Worm (Caenorhabditis elegans) whole organism, young adult: ENCODE data around the gene rps-12.

Source experiments
- C06A6.2 ChIP-seq: fragments of 200-800 bp; sonication (Bioruptor generic); conservative IDR thresholded peaks from 2 replicates; pipeline ENCODE4 v1.3.6; 2022; ENCODE audit warnings: missing genetic modification characterization, missing compliant biosample characterization
- C17E4.6 ChIP-seq: fragments of 200-800 bp; sonication (Bioruptor generic); IDR thresholded peaks from 2 replicates; pipeline ENCODE4 v1.3.6; 2022; ENCODE audit warnings: missing genetic modification reagents, missing genetic modification characterization, missing compliant biosample characterization
- D2030.7 ChIP-seq: fragments of 200-800 bp; sonication (Bioruptor generic); IDR thresholded peaks from 2 replicates; pipeline ENCODE4 v1.3.6; 2022; ENCODE audit warnings: missing genetic modification reagents, missing genetic modification characterization, missing compliant biosample characterization
- F10E7.11 ChIP-seq: sonication (generic microtip); optimal IDR thresholded peaks from 2 replicates; lab custom pipeline; 2017; ENCODE audit warnings: mild to moderate bottlenecking, missing genetic modification characterization, moderate library complexity, missing compliant biosample characterization
- F55B11.4 ChIP-seq: sonication (generic microtip); optimal IDR thresholded peaks from 2 replicates; lab custom pipeline; 2016; ENCODE audit warnings: missing compliant biosample characterization, missing genetic modification characterization, borderline replicate concordance; ENCODE audit not compliant: insufficient read depth
- F57A8.1 ChIP-seq: fragments of 200-800 bp; sonication (Bioruptor generic); optimal IDR thresholded peaks from 2 replicates; lab custom pipeline; 2018; ENCODE audit warnings: mild to moderate bottlenecking, missing genetic modification characterization, moderate library complexity, missing compliant biosample characterization
- T07F8.4 ChIP-seq: sonication (generic microtip); optimal IDR thresholded peaks from 2 replicates; lab custom pipeline; 2016; ENCODE audit warnings: mild to moderate bottlenecking, missing genetic modification characterization, moderate library complexity, missing compliant biosample characterization
- Y53G8AR.9 ChIP-seq: fragments of 200-800 bp; sonication (Bioruptor generic); conservative IDR thresholded peaks from 2 replicates; pipeline ENCODE4 v1.3.6; 2022; ENCODE audit warnings: missing genetic modification reagents, missing genetic modification characterization, missing compliant biosample characterization
- Y95B8A.8 ChIP-seq: fragments of 200-800 bp; sonication (Bioruptor generic); IDR thresholded peaks from 2 replicates; pipeline ENCODE4 v1.3.6; 2022; ENCODE audit warnings: missing genetic modification reagents, missing genetic modification characterization, missing compliant biosample characterization
- akir-1 ChIP-seq: fragments of 200-800 bp; sonication (Bioruptor generic); optimal IDR thresholded peaks from 2 replicates; lab custom pipeline; 2018; ENCODE audit warnings: mild to moderate bottlenecking, missing genetic modification characterization, moderate library complexity, missing compliant biosample characterization
- atf-7 ChIP-seq: sonication (generic microtip); optimal IDR thresholded peaks from 2 replicates; lab custom pipeline; 2017; ENCODE audit warnings: mild to moderate bottlenecking, missing genetic modification characterization, missing compliant biosample characterization
- athp-1 ChIP-seq: sonication (generic microtip); optimal IDR thresholded peaks from 2 replicates; lab custom pipeline; 2017; ENCODE audit warnings: mild to moderate bottlenecking, missing genetic modification characterization, missing compliant biosample characterization
- bed-1 ChIP-seq: fragments of 200-800 bp; sonication (Bioruptor generic); IDR thresholded peaks from 2 replicates; pipeline ENCODE4 v1.3.6; 2022; ENCODE audit warnings: missing genetic modification reagents, missing genetic modification characterization, missing compliant biosample characterization
- cebp-1 ChIP-seq, 2 experiments: fragments of 200-800 bp in 1 of 2; sonication (Bioruptor generic) in 1 of 2; sonication (generic microtip) in 1 of 2; IDR thresholded peaks in 1 of 2; optimal IDR thresholded peaks in 1 of 2; 2 replicates each; pipeline versions ENCODE4 v1.3.6 to Lab custom; 2017 to 2022; ENCODE audit warnings: missing compliant biosample characterization in 2 of 2, missing genetic modification characterization in 2 of 2, mild to moderate bottlenecking in 1 of 2, missing genetic modification reagents in 1 of 2, moderate library complexity in 1 of 2
- chd-7 ChIP-seq: sonication (generic microtip); optimal IDR thresholded peaks from 2 replicates; lab custom pipeline; 2016; ENCODE audit warnings: mild to moderate bottlenecking, missing genetic modification characterization, moderate library complexity, missing compliant biosample characterization
- die-1 ChIP-seq: sonication (generic microtip); optimal IDR thresholded peaks from 2 replicates; lab custom pipeline; 2016; ENCODE audit warnings: missing genotype, mild to moderate bottlenecking, missing genetic modification characterization, missing compliant biosample characterization
- gei-17 ChIP-seq: fragments of 200-800 bp; sonication (Bioruptor generic); optimal IDR thresholded peaks from 2 replicates; lab custom pipeline; 2018; ENCODE audit warnings: mild to moderate bottlenecking, missing genetic modification characterization, missing compliant biosample characterization
- him-1 ChIP-seq: sonication (generic microtip); optimal IDR thresholded peaks from 2 replicates; lab custom pipeline; 2016; ENCODE audit warnings: missing genotype, missing genetic modification reagents, missing genetic modification characterization, missing compliant biosample characterization
- hlh-12 ChIP-seq: sonication (generic microtip); optimal IDR thresholded peaks from 2 replicates; lab custom pipeline; 2016; ENCODE audit warnings: missing genetic modification characterization, missing compliant biosample characterization
- hmg-20 ChIP-seq: fragments of 200-800 bp; sonication (Bioruptor generic); IDR thresholded peaks from 2 replicates; pipeline ENCODE4 v1.3.6; 2022; ENCODE audit warnings: missing genetic modification reagents, missing genetic modification characterization, missing compliant biosample characterization
- let-607 ChIP-seq, 2 experiments: fragments of 200-800 bp in 1 of 2; sonication (Bioruptor generic) in 1 of 2; sonication (generic microtip) in 1 of 2; optimal IDR thresholded peaks; 2 replicates each; lab custom pipeline; 2016 to 2018; ENCODE audit warnings: mild to moderate bottlenecking in 2 of 2, missing compliant biosample characterization in 2 of 2, missing genetic modification characterization in 2 of 2, moderate library complexity in 2 of 2, missing genotype in 1 of 2
- lin-26 ChIP-seq: fragments of 200-800 bp; sonication (Bioruptor generic); IDR thresholded peaks from 2 replicates; pipeline ENCODE4 v1.3.6; 2022; ENCODE audit warnings: missing genetic modification reagents, missing genetic modification characterization, missing compliant biosample characterization
- lsl-1 ChIP-seq: fragments of 200-800 bp; sonication (Bioruptor generic); optimal IDR thresholded peaks from 2 replicates; lab custom pipeline; 2018; ENCODE audit warnings: mild to moderate bottlenecking, missing genetic modification characterization, moderate library complexity, missing compliant biosample characterization
- madf-3 ChIP-seq: fragments of 200-800 bp; sonication (Bioruptor generic); IDR thresholded peaks from 2 replicates; pipeline ENCODE4 v1.3.6; 2022; ENCODE audit warnings: missing genetic modification reagents, missing genetic modification characterization, missing compliant biosample characterization
- madf-8 ChIP-seq: fragments of 200-800 bp; sonication (Bioruptor generic); conservative IDR thresholded peaks from 2 replicates; pipeline ENCODE4 v1.3.6; 2022; ENCODE audit warnings: missing genetic modification reagents, missing genetic modification characterization, missing compliant biosample characterization
- mcd-1 ChIP-seq: fragments of 200-800 bp; sonication (Bioruptor generic); IDR thresholded peaks from 2 replicates; pipeline ENCODE4 v1.3.6; 2022; ENCODE audit warnings: missing genetic modification reagents, missing genetic modification characterization, missing compliant biosample characterization
- mxl-1 ChIP-seq: sonication (generic microtip); optimal IDR thresholded peaks from 2 replicates; lab custom pipeline; 2016; ENCODE audit warnings: missing genetic modification characterization, missing compliant biosample characterization
- nfya-1 ChIP-seq: sonication (generic microtip); optimal IDR thresholded peaks from 2 replicates; lab custom pipeline; 2017; ENCODE audit warnings: antibody characterized with exemption, missing compliant biosample characterization, missing genetic modification characterization, borderline replicate concordance; ENCODE audit not compliant: insufficient read depth
- nfya-2 ChIP-seq: fragments of 200-800 bp; sonication (Bioruptor generic); IDR thresholded peaks from 2 replicates; pipeline ENCODE4 v1.3.6; 2022; ENCODE audit warnings: missing genetic modification reagents, missing genetic modification characterization, missing compliant biosample characterization
- nfyb-1 ChIP-seq: fragments of 200-800 bp; sonication (Bioruptor generic); IDR thresholded peaks from 2 replicates; pipeline ENCODE4 v1.3.6; 2022; ENCODE audit warnings: missing genetic modification reagents, missing genetic modification characterization, missing compliant biosample characterization
- nhr-120 ChIP-seq: fragments of 200-800 bp; sonication (Bioruptor generic); IDR thresholded peaks from 2 replicates; pipeline ENCODE4 v1.3.6; 2022; ENCODE audit warnings: missing genetic modification characterization, missing compliant biosample characterization
- nhr-179 ChIP-seq: sonication (generic microtip); optimal IDR thresholded peaks from 2 replicates; lab custom pipeline; 2016; ENCODE audit warnings: mild to moderate bottlenecking, missing genetic modification characterization, missing compliant biosample characterization
- rec-8 ChIP-seq, 2 experiments: sonication (generic microtip); optimal IDR thresholded peaks; 2 replicates each; lab custom pipeline; 2016; ENCODE audit warnings: mild to moderate bottlenecking in 2 of 2, missing genetic modification characterization in 2 of 2, missing genetic modification reagents in 2 of 2, missing genotype in 2 of 2, missing biosample characterization in 1 of 2, missing compliant biosample characterization in 1 of 2, moderate library complexity in 1 of 2
- repo-1 ChIP-seq: sonication (generic microtip); optimal IDR thresholded peaks from 2 replicates; lab custom pipeline; 2017; ENCODE audit warnings: mild to moderate bottlenecking, missing genetic modification characterization, missing compliant biosample characterization
- rpc-1 ChIP-seq, 2 experiments: fragments of 150-350 bp in 1 of 2; sonication (generic microtip) in 1 of 2; optimal IDR thresholded peaks; 2 replicates each; lab custom pipeline; 2014 to 2018; ENCODE audit warnings: missing biosample characterization in 1 of 2, missing genetic modification characterization in 1 of 2, missing genetic modification reagents in 1 of 2, missing genotype in 1 of 2
- snpc-1.1 ChIP-seq: sonication (generic microtip); optimal IDR thresholded peaks from 2 replicates; lab custom pipeline; 2017; ENCODE audit warnings: missing genetic modification characterization, mild to moderate bottlenecking, missing compliant biosample characterization, antibody characterized with exemption, moderate library complexity, missing genotype, missing genetic modification reagents; ENCODE audit not compliant: insufficient read depth
- snpc-3.4 ChIP-seq: sonication (generic microtip); optimal IDR thresholded peaks from 2 replicates; lab custom pipeline; 2017; ENCODE audit warnings: missing genetic modification characterization, mild to moderate bottlenecking, missing compliant biosample characterization, antibody characterized with exemption, moderate library complexity, missing genotype, missing genetic modification reagents
- snpc-4 ChIP-seq, 5 experiments: fragments of 150-350 bp in 1 of 5; sonication (generic microtip) in 4 of 5; optimal IDR thresholded peaks; 2 replicates each; lab custom pipeline; 2014 to 2018; ENCODE audit warnings: missing genetic modification characterization in 5 of 5, missing biosample characterization in 3 of 5, antibody characterized with exemption in 2 of 5, mild to moderate bottlenecking in 2 of 5, missing compliant biosample characterization in 2 of 5, missing genotype in 2 of 5, moderate library complexity in 2 of 5, missing genetic modification reagents in 1 of 5
- tbx-9 ChIP-seq: sonication (generic microtip); optimal IDR thresholded peaks from 2 replicates; lab custom pipeline; 2016; ENCODE audit warnings: borderline replicate concordance, missing genetic modification characterization, inconsistent platforms, missing compliant biosample characterization
- unc-62 ChIP-seq: fragments of 150-350 bp; optimal IDR thresholded peaks from 2 replicates; lab custom pipeline; 2014; ENCODE audit warnings: missing biosample characterization, missing genetic modification reagents, missing genetic modification characterization
- zfh-2 ChIP-seq: fragments of 200-800 bp; sonication (Bioruptor generic); conservative IDR thresholded peaks from 2 replicates; pipeline ENCODE4 v1.3.6; 2022; ENCODE audit warnings: missing genetic modification reagents, missing genetic modification characterization, missing compliant biosample characterization
- zim-3 ChIP-seq: sonication (generic microtip); optimal IDR thresholded peaks from 2 replicates; lab custom pipeline; 2017; ENCODE audit warnings: mild to moderate bottlenecking, missing genetic modification characterization, moderate library complexity, missing compliant biosample characterization
- ztf-18 ChIP-seq: sonication (generic microtip); optimal IDR thresholded peaks from 2 replicates; lab custom pipeline; 2016; ENCODE audit warnings: missing genotype, mild to moderate bottlenecking, missing genetic modification characterization, missing compliant biosample characterization
- ztf-22 ChIP-seq: fragments of 200-800 bp; sonication (Bioruptor generic); optimal IDR thresholded peaks from 2 replicates; lab custom pipeline; 2018; ENCODE audit warnings: mild to moderate bottlenecking, missing genetic modification characterization, moderate library complexity, missing compliant biosample characterization
- ztf-25 ChIP-seq: fragments of 200-800 bp; sonication (Bioruptor generic); IDR thresholded peaks from 2 replicates; pipeline ENCODE4 v1.3.6; 2022; ENCODE audit warnings: missing genetic modification reagents, missing genetic modification characterization, missing compliant biosample characterization
- ztf-26 ChIP-seq: sonication (generic microtip); optimal IDR thresholded peaks from 2 replicates; lab custom pipeline; 2017; ENCODE audit warnings: missing genetic modification characterization, missing compliant biosample characterization

The rps-12 gene

ce11 chrIII:5678935-5679334 lies at the start of gene rps-12, which contains the start of gene ska-3 (continued):
- TF ChIP-seq rpc-1 (optimal IDR thresholded peaks at IDR 0.05; lab: Kevin White, UChicago) = peak; percentile 17
- peak; percentile 0 for TF ChIP-seq rpc-1 (tag; optimal IDR thresholded peaks at IDR 0.05; lab: Kevin White, UChicago)
- no peak for TF ChIP-seq bed-1 (GFP tag; lab: Robert Waterston, UW)
- no peak for TF ChIP-seq T07F8.4
- TF ChIP-seq him-1 = peak; percentile 84
- TF ChIP-seq hlh-12 (tag; lab: Kevin White, UChicago) = no peak
- TF ChIP-seq F57A8.1 (GFP tag; lab: Kevin White, UChicago) = no peak
- peak; percentile 79 for TF ChIP-seq ztf-18 (tag; lab: Kevin White, UChicago)
- peak; percentile 86 for TF ChIP-seq atf-7 (tag; lab: Kevin White, UChicago)
- no peak for TF ChIP-seq nhr-179
- peak; percentile 92 for TF ChIP-seq C06A6.2
- TF ChIP-seq snpc-1.1 (tag; lab: Kevin White, UChicago) = peak; percentile 78
- no peak for TF ChIP-seq zfh-2 (GFP tag; lab: Robert Waterston, UW)
- peak; percentile 100 for TF ChIP-seq mcd-1 (GFP tag; lab: Robert Waterston, UW)
- TF ChIP-seq athp-1 = peak; percentile 93
- TF ChIP-seq let-607 (tag; optimal IDR thresholded peaks at IDR 0.05; lab: Kevin White, UChicago) = peak; percentile 75 to 89
- TF ChIP-seq lsl-1 (GFP tag; lab: Kevin White, UChicago) = peak; percentile 82
- no peak for TF ChIP-seq ztf-25 (GFP tag; lab: Robert Waterston, UW)
- TF ChIP-seq unc-62 = peak; percentile 4
- peak; percentile 93 for TF ChIP-seq snpc-3.4 (tag; lab: Kevin White, UChicago)
- no peak for TF ChIP-seq mxl-1 (tag; lab: Kevin White, UChicago)
- TF ChIP-seq D2030.7 (GFP tag; lab: Robert Waterston, UW) = peak; percentile 92
- TF ChIP-seq snpc-4 (GFP tag; optimal IDR thresholded peaks at IDR 0.05; lab: Kevin White, UChicago) = peak; percentile 78
- peak; percentile 77 to 88 (median 86) for TF ChIP-seq snpc-4 (tag; optimal IDR thresholded peaks at IDR 0.05; lab: Kevin White, UChicago)
- TF ChIP-seq hmg-20 = peak; percentile 82
- TF ChIP-seq madf-3 (GFP tag; lab: Robert Waterston, UW) = peak; percentile 96
- TF ChIP-seq repo-1 (tag; lab: Kevin White, UChicago) = peak; percentile 90
- peak; percentile 79 for TF ChIP-seq gei-17 (GFP tag; lab: Kevin White, UChicago)
- peak; percentile 77 for TF ChIP-seq madf-8
- TF ChIP-seq F55B11.4 (tag; lab: Kevin White, UChicago) = no peak
- peak; percentile 96 for TF ChIP-seq nfyb-1 (GFP tag; lab: Robert Waterston, UW)
- TF ChIP-seq tbx-9 (tag; lab: Kevin White, UChicago) = no peak
- TF ChIP-seq ztf-26 (tag; lab: Kevin White, UChicago) = peak; percentile 95
- no peak for TF ChIP-seq nfya-1 (tag; lab: Kevin White, UChicago)
- no peak; the same call in 1 of the 2 replicates for TF ChIP-seq lin-26 (GFP tag; lab: Robert Waterston, UW)
- TF ChIP-seq ztf-22 (GFP tag; lab: Kevin White, UChicago) = peak; percentile 47
- no peak for TF ChIP-seq F10E7.11 (tag; lab: Kevin White, UChicago)
- TF ChIP-seq rec-8 (tag; optimal IDR thresholded peaks at IDR 0.05; lab: Kevin White, UChicago) = no peak
- TF ChIP-seq nfya-2 (GFP tag; lab: Robert Waterston, UW) = no peak
- no peak for TF ChIP-seq akir-1 (GFP tag; lab: Kevin White, UChicago)
- TF ChIP-seq Y53G8AR.9 = peak; percentile 98
- TF ChIP-seq cebp-1 (GFP tag; IDR thresholded peaks at IDR 0.05; lab: Robert Waterston, UW) = peak; percentile 83
- peak; percentile 94 for TF ChIP-seq cebp-1 (tag; optimal IDR thresholded peaks at IDR 0.05; lab: Kevin White, UChicago)
- TF ChIP-seq Y95B8A.8 = peak; percentile 83
- TF ChIP-seq nhr-120 = no peak
- TF ChIP-seq die-1 = no peak
- peak; percentile 82 for TF ChIP-seq chd-7 (tag; lab: Kevin White, UChicago)
- TF ChIP-seq zim-3 = peak; percentile 36
- TF ChIP-seq C17E4.6 = peak; percentile 94
